Fruit fly (Drosophila melanogaster) whole organism, embryonic: Measurements from ENCODE around the gene amrt.

Source experiments
- ATbp ChIP-seq: fragments of 200-800 bp; sonication (Bioruptor generic); optimal IDR thresholded peaks from 2 replicates; lab custom pipeline; 2017; ENCODE audit warnings: missing biosample characterization, mild to moderate bottlenecking, missing genetic modification characterization, missing genetic modification reagents
- CG10321 ChIP-seq: fragments of 200-800 bp; sonication (Bioruptor generic); IDR thresholded peaks from 2 replicates; pipeline ENCODE4 v1.3.6; 2022; ENCODE audit warnings: missing biosample characterization, missing genetic modification characterization
- CG1233 ChIP-seq: fragments of 200-800 bp; sonication (Bioruptor generic); optimal IDR thresholded peaks from 4 replicates; lab custom pipeline; 2018; ENCODE audit warnings: missing biosample characterization, mild to moderate bottlenecking, missing genetic modification characterization
- CG14860 ChIP-seq: fragments of 200-800 bp; sonication (Bioruptor generic); IDR thresholded peaks from 3 replicates; pipeline ENCODE4 v1.3.6; 2022; ENCODE audit warnings: missing biosample characterization, missing genetic modification characterization; ENCODE audit not compliant: partially characterized antibody
- CG15601 ChIP-seq: fragments of 200-800 bp; sonication (Bioruptor generic); optimal IDR thresholded peaks from 3 replicates; lab custom pipeline; 2019; ENCODE audit warnings: missing biosample characterization, mild to moderate bottlenecking, missing genetic modification characterization, moderate library complexity
- CG1603 ChIP-seq: fragments of 200-800 bp; sonication (Bioruptor generic); optimal IDR thresholded peaks from 2 replicates; lab custom pipeline; 2019; ENCODE audit warnings: missing biosample characterization, mild to moderate bottlenecking, missing genetic modification characterization, moderate library complexity
- CG18011 ChIP-seq: fragments of 200-800 bp; sonication (Bioruptor generic); optimal IDR thresholded peaks from 2 replicates; lab custom pipeline; 2017; ENCODE audit warnings: missing biosample characterization, missing genetic modification characterization, mild to moderate bottlenecking, moderate library complexity, missing genotype
- CG2202 ChIP-seq: fragments of 200-800 bp; sonication (Bioruptor generic); optimal IDR thresholded peaks from 2 replicates; lab custom pipeline; 2018; ENCODE audit warnings: missing biosample characterization, mild to moderate bottlenecking, missing genetic modification characterization
- CG2678 ChIP-seq: fragments of 200-800 bp; sonication (Bioruptor generic); optimal IDR thresholded peaks from 3 replicates; lab custom pipeline; 2019; ENCODE audit warnings: missing biosample characterization, mild to moderate bottlenecking, missing genetic modification characterization, moderate library complexity
- CG31365 ChIP-seq: fragments of 200-800 bp; sonication (Bioruptor generic); optimal IDR thresholded peaks from 2 replicates; lab custom pipeline; 2018; ENCODE audit warnings: missing biosample characterization, mild to moderate bottlenecking, missing genetic modification characterization
- CG34224 ChIP-seq: fragments of 200-800 bp; sonication (Bioruptor generic); IDR thresholded peaks from 3 replicates; pipeline ENCODE4 v1.3.6; 2022; ENCODE audit warnings: missing biosample characterization, missing genetic modification characterization; ENCODE audit not compliant: partially characterized antibody
- CG5180 ChIP-seq: fragments of 200-800 bp; sonication (Bioruptor generic); optimal IDR thresholded peaks from 3 replicates; lab custom pipeline; 2017; ENCODE audit warnings: missing biosample characterization, missing genetic modification characterization, mild to moderate bottlenecking, moderate library complexity, missing genetic modification reagents
- CG7372 ChIP-seq: fragments of 200-800 bp; sonication (Bioruptor generic); IDR thresholded peaks from 2 replicates; pipeline ENCODE4 v1.3.6; 2022; ENCODE audit warnings: missing biosample characterization, missing genetic modification characterization
- CG7556 ChIP-seq: fragments of 200-800 bp; sonication (Bioruptor generic); optimal IDR thresholded peaks from 2 replicates; lab custom pipeline; 2017; ENCODE audit warnings: missing biosample characterization, mild to moderate bottlenecking, missing genetic modification characterization
- CG8290 ChIP-seq, 3 experiments: fragments of 200-800 bp; sonication (Bioruptor generic); optimal IDR thresholded peaks; 2 replicates each; lab custom pipeline; 2016 to 2019; ENCODE audit warnings: missing biosample characterization in 3 of 3, missing genetic modification characterization in 3 of 3, mild to moderate bottlenecking in 2 of 3, moderate library complexity in 1 of 3
- Drgx ChIP-seq: fragments of 200-800 bp; sonication (Bioruptor generic); IDR thresholded peaks from 2 replicates; pipeline ENCODE4 v1.3.6; 2022; ENCODE audit warnings: missing biosample characterization, missing genetic modification characterization
- Gug ChIP-seq: fragments of 200-800 bp; sonication (Bioruptor generic); IDR thresholded peaks from 4 replicates; pipeline ENCODE4 v1.3.6; 2022; ENCODE audit warnings: missing biosample characterization, missing genetic modification characterization
- HLHmδ ChIP-seq: fragments of 200-800 bp; sonication (Bioruptor generic); optimal IDR thresholded peaks from 2 replicates; lab custom pipeline; 2018; ENCODE audit warnings: missing biosample characterization, mild to moderate bottlenecking, missing genetic modification characterization, moderate library complexity
- Hr39 ChIP-seq: fragments of >200 bp; optimal IDR thresholded peaks from 2 replicates; lab custom pipeline; 2017
- Med ChIP-seq: fragments of 200-800 bp; sonication (Bioruptor generic); peaks from one replicate; lab custom pipeline; 2016; ENCODE audit warnings: missing biosample characterization, missing genetic modification characterization, mild to moderate bottlenecking, inconsistent platforms, moderate library complexity
- Mes4 ChIP-seq: fragments of 200-800 bp; sonication (Bioruptor generic); optimal IDR thresholded peaks from 2 replicates; lab custom pipeline; 2016; ENCODE audit warnings: missing biosample characterization, missing genetic modification characterization
- Nf-YB ChIP-seq: fragments of 200-800 bp; sonication (Bioruptor generic); optimal IDR thresholded peaks from 3 replicates; lab custom pipeline; 2019; ENCODE audit warnings: missing biosample characterization, mild to moderate bottlenecking, missing genetic modification characterization, moderate library complexity
- Pdp1 ChIP-seq, 2 experiments: fragments of 200-800 bp; sonication (Bioruptor generic); optimal IDR thresholded peaks; 3 replicates each; lab custom pipeline; 2016; ENCODE audit warnings: missing biosample characterization in 2 of 2, missing genetic modification characterization in 2 of 2, mild to moderate bottlenecking in 1 of 2, moderate library complexity in 1 of 2
- Scr ChIP-seq: fragments of 200-800 bp; sonication (Bioruptor generic); IDR thresholded peaks from 2 replicates; pipeline ENCODE4 v1.3.6; 2022; ENCODE audit warnings: missing biosample characterization, missing genetic modification characterization; ENCODE audit not compliant: partially characterized antibody
- Sry-β ChIP-seq: fragments of 200-800 bp; sonication (Bioruptor generic); optimal IDR thresholded peaks from 2 replicates; lab custom pipeline; 2018; ENCODE audit warnings: missing biosample characterization, mild to moderate bottlenecking, missing genetic modification characterization, moderate library complexity
- Trl ChIP-seq, 3 experiments: fragments of >200 bp in 2 of 3; fragments of 200-800 bp in 1 of 3; sonication (Bioruptor generic) in 1 of 3; optimal IDR thresholded peaks; 2 replicates in 1 of 3; 3 replicates in 2 of 3; lab custom pipeline; 2016 to 2017; ENCODE audit warnings: missing biosample characterization in 1 of 3, missing genetic modification characterization in 1 of 3
- Xrp1 ChIP-seq: fragments of 200-800 bp; sonication (Bioruptor generic); IDR thresholded peaks from 2 replicates; pipeline ENCODE4 v1.3.6; 2022; ENCODE audit warnings: missing biosample characterization, missing genetic modification characterization
- cg ChIP-seq: fragments of 200-800 bp; sonication (Bioruptor generic); optimal IDR thresholded peaks from 3 replicates; lab custom pipeline; 2019; ENCODE audit warnings: missing biosample characterization, mild to moderate bottlenecking, missing genetic modification characterization, moderate library complexity
- chinmo ChIP-seq: fragments of 200-800 bp; sonication (Bioruptor generic); IDR thresholded peaks from 4 replicates; pipeline ENCODE4 v1.3.6; 2022; ENCODE audit warnings: missing biosample characterization, missing genetic modification characterization; ENCODE audit not compliant: partially characterized antibody
- chm ChIP-seq: fragments of 200-800 bp; sonication (Bioruptor generic); IDR thresholded peaks from 2 replicates; pipeline ENCODE4 v1.3.6; 2022; ENCODE audit warnings: missing biosample characterization, missing genetic modification characterization
- ci ChIP-seq: fragments of 200-800 bp; sonication (Bioruptor generic); IDR thresholded peaks from 3 replicates; pipeline ENCODE4 v1.3.6; 2022; ENCODE audit warnings: missing biosample characterization, missing genetic modification characterization
- dysf ChIP-seq: fragments of 200-800 bp; sonication (Bioruptor generic); IDR thresholded peaks from 3 replicates; pipeline ENCODE4 v1.3.6; 2022; ENCODE audit warnings: missing biosample characterization, missing genetic modification characterization
- gcm2 ChIP-seq: fragments of 200-800 bp; sonication (Bioruptor generic); optimal IDR thresholded peaks from 2 replicates; lab custom pipeline; 2016; ENCODE audit warnings: missing biosample characterization, missing genetic modification characterization
- gem ChIP-seq: fragments of 200-800 bp; sonication (Bioruptor generic); optimal IDR thresholded peaks from 2 replicates; lab custom pipeline; 2019; ENCODE audit warnings: missing biosample characterization, mild to moderate bottlenecking, missing genetic modification characterization, moderate library complexity
- ken ChIP-seq: fragments of 200-800 bp; sonication (Bioruptor generic); IDR thresholded peaks from 3 replicates; pipeline ENCODE4 v1.3.6; 2022; ENCODE audit warnings: missing biosample characterization, missing genetic modification characterization
- mld ChIP-seq: fragments of 200-800 bp; sonication (Bioruptor generic); IDR thresholded peaks from 3 replicates; pipeline ENCODE4 v1.3.6; 2022; ENCODE audit warnings: missing biosample characterization, missing genetic modification characterization; ENCODE audit not compliant: partially characterized antibody
- nerfin-1 ChIP-seq: fragments of 200-800 bp; sonication (Bioruptor generic); optimal IDR thresholded peaks from 3 replicates; lab custom pipeline; 2019; ENCODE audit warnings: missing biosample characterization, mild to moderate bottlenecking, missing genetic modification characterization, moderate library complexity
- onecut ChIP-seq: fragments of 200-800 bp; sonication (Bioruptor generic); IDR thresholded peaks from 2 replicates; pipeline ENCODE4 v1.3.6; 2022; ENCODE audit warnings: missing biosample characterization, missing genetic modification characterization
- p53 ChIP-seq: fragments of 200-800 bp; sonication (Bioruptor generic); optimal IDR thresholded peaks from 2 replicates; lab custom pipeline; 2016; ENCODE audit warnings: missing biosample characterization, missing genetic modification characterization
- pan ChIP-seq, 4 experiments: fragments of >200 bp in 3 of 4; fragments of 200-800 bp in 1 of 4; sonication (Bioruptor generic) in 1 of 4; optimal IDR thresholded peaks in 3 of 4; IDR thresholded peaks in 1 of 4; 2 replicates each; pipeline versions ENCODE4 v1.3.6 to Lab custom; 2017 to 2022; ENCODE audit warnings: missing biosample characterization in 2 of 4, missing genetic modification characterization in 2 of 4, mixed read lengths in 1 of 4
- pita ChIP-seq: fragments of 200-800 bp; sonication (Bioruptor generic); optimal IDR thresholded peaks from 2 replicates; lab custom pipeline; 2017; ENCODE audit warnings: missing biosample characterization, mild to moderate bottlenecking, missing genetic modification characterization
- sd ChIP-seq: fragments of 200-800 bp; sonication (Bioruptor generic); optimal IDR thresholded peaks from 3 replicates; lab custom pipeline; 2018; ENCODE audit warnings: missing biosample characterization, mild to moderate bottlenecking, missing genetic modification characterization, moderate library complexity
- sens ChIP-seq: fragments of 200-800 bp; sonication (Bioruptor generic); peaks from one replicate; lab custom pipeline; 2016; ENCODE audit warnings: missing biosample characterization, missing genetic modification characterization
- sr ChIP-seq: fragments of 200-800 bp; sonication (Bioruptor generic); IDR thresholded peaks from 3 replicates; pipeline ENCODE4 v1.3.6; 2022; ENCODE audit warnings: missing biosample characterization, missing genetic modification characterization
- ttk ChIP-seq: fragments of 200-800 bp; sonication (Bioruptor generic); IDR thresholded peaks from 2 replicates; pipeline ENCODE4 v2.1.2; 2022; ENCODE audit warnings: missing biosample characterization, missing genetic modification characterization
- tup ChIP-seq: fragments of 200-800 bp; sonication (Bioruptor generic); optimal IDR thresholded peaks from 2 replicates; lab custom pipeline; 2016; ENCODE audit warnings: missing biosample characterization, mild to moderate bottlenecking, missing genetic modification characterization, moderate library complexity
- twi ChIP-seq: fragments of 200-800 bp; optimal IDR thresholded peaks from 2 replicates; lab custom pipeline; 2019; ENCODE audit warnings: missing biosample characterization, mild to moderate bottlenecking, missing genetic modification characterization, moderate library complexity
- vvl ChIP-seq: fragments of 200-800 bp; sonication (Bioruptor generic); IDR thresholded peaks from 2 replicates; pipeline ENCODE4 v1.3.6; 2022; ENCODE audit warnings: missing biosample characterization, missing genetic modification characterization

amrt gene

dm6 chrX:13805554-13805953 is 23.3 kb downstream of the amrt start (continued):
- TF ChIP-seq Sry-β (GFP tag; lab: Kevin White, UChicago) = peak; percentile 12
- no peak for TF ChIP-seq CG2678 (tag; lab: Kevin White, UChicago)
- no peak for TF ChIP-seq chm
- TF ChIP-seq CG18011 (GFP tag; lab: Kevin White, UChicago) = no peak
- no peak for TF ChIP-seq mld (GFP tag; lab: Robert Waterston, UW)
- TF ChIP-seq Mes4 (GFP tag; lab: Kevin White, UChicago) = peak; percentile 15
- TF ChIP-seq CG8290 (GFP tag; optimal IDR thresholded peaks at IDR 0.05; lab: Kevin White, UChicago) = peak; percentile 92
- peak; percentile 77 to 98 for TF ChIP-seq CG8290 (tag; optimal IDR thresholded peaks at IDR 0.05; lab: Kevin White, UChicago)
- no peak for TF ChIP-seq CG7556 (GFP tag; lab: Kevin White, UChicago)
- TF ChIP-seq CG7372 = no peak
- peak; percentile 12; the same call in 1 of the 3 replicates for TF ChIP-seq dysf (GFP tag; lab: Robert Waterston, UW)
- 0 out of 2 replicates have a peak, but pooled peaks have one; percentile 6 for TF ChIP-seq Drgx
- peak; percentile 86 for TF ChIP-seq CG10321
- peak; percentile 47 for TF ChIP-seq Xrp1 (GFP tag; lab: Robert Waterston, UW)
- TF ChIP-seq Hr39 (lab: Kevin White, UChicago) = no peak
- TF ChIP-seq chinmo (GFP tag; lab: Robert Waterston, UW) = 0 out of 4 replicates have a peak, but pooled peaks have one; percentile 44
- peak; percentile 21 for TF ChIP-seq CG1233 (GFP tag; lab: Kevin White, UChicago)
- TF ChIP-seq Pdp1 (GFP tag; optimal IDR thresholded peaks at IDR 0.05; lab: Kevin White, UChicago) = peak in 1 of 2 experiments; percentile 65
- no peak for TF ChIP-seq Gug (GFP tag; lab: Robert Waterston, UW)
- peak; percentile 55 for TF ChIP-seq CG15601 (tag; lab: Kevin White, UChicago)
- 0 out of 2 replicates have a peak, but pooled peaks have one; percentile 14 for TF ChIP-seq onecut (GFP tag; lab: Robert Waterston, UW)
- TF ChIP-seq ken (GFP tag; lab: Robert Waterston, UW) = no peak
- TF ChIP-seq CG1603 (tag; lab: Kevin White, UChicago) = peak; percentile 13
- TF ChIP-seq Scr (GFP tag; lab: Robert Waterston, UW) = no peak
- TF ChIP-seq ATbp (GFP tag; lab: Kevin White, UChicago) = peak; percentile 42
- peak; percentile 1 for TF ChIP-seq gem (tag; lab: Kevin White, UChicago)
- peak; percentile 11 for TF ChIP-seq CG5180 (GFP tag; lab: Kevin White, UChicago)
- peak; percentile 48; the same call in 1 of the 3 replicates for TF ChIP-seq sr
- TF ChIP-seq twi (tag; lab: Kevin White, UChicago) = peak; percentile 27
- TF ChIP-seq Med (GFP tag; lab: Kevin White, UChicago) = peak; percentile 55
- no peak for TF ChIP-seq sd (tag; lab: Kevin White, UChicago)
- peak; percentile 27; the same call in 1 of the 2 replicates for TF ChIP-seq ttk (GFP tag; lab: Robert Waterston, UW)
- TF ChIP-seq CG14860 (GFP tag; lab: Robert Waterston, UW) = no peak
- TF ChIP-seq CG34224 (GFP tag; lab: Robert Waterston, UW) = no peak
- TF ChIP-seq CG2202 (tag; lab: Kevin White, UChicago) = peak; percentile 2
- no peak for TF ChIP-seq tup (GFP tag; lab: Kevin White, UChicago)
- no peak for TF ChIP-seq CG31365 (tag; lab: Kevin White, UChicago)
- TF ChIP-seq sens = peak; percentile 87
- peak; percentile 82 for TF ChIP-seq cg
- no peak for TF ChIP-seq pan (optimal IDR thresholded peaks at IDR 0.05; lab: Kevin White, UChicago)
- no peak for TF ChIP-seq pan (GFP tag; optimal IDR thresholded peaks at IDR 0.05 in 1 of 2, IDR thresholded peaks at IDR 0.05 in 1 of 2)
- TF ChIP-seq vvl (GFP tag; lab: Robert Waterston, UW) = peak; percentile 42
- peak; percentile 25 for TF ChIP-seq p53
- 0 out of 3 replicates have a peak, but pooled peaks have one; percentile 19 for TF ChIP-seq ci (GFP tag; lab: Robert Waterston, UW)
- TF ChIP-seq Trl (optimal IDR thresholded peaks at IDR 0.05; lab: Kevin White, UChicago) = peak; percentile 54 to 69
- TF ChIP-seq Trl (GFP tag; optimal IDR thresholded peaks at IDR 0.05; lab: Kevin White, UChicago) = peak; percentile 27
- TF ChIP-seq HLHmδ (GFP tag; lab: Kevin White, UChicago) = peak; percentile 25
- TF ChIP-seq Nf-YB (GFP tag; lab: Kevin White, UChicago) = peak; percentile 16
- TF ChIP-seq nerfin-1 (tag; lab: Kevin White, UChicago) = peak; percentile 18
- TF ChIP-seq pita (GFP tag; lab: Kevin White, UChicago) = peak; percentile 3
- no peak for TF ChIP-seq gcm2
